Worm (Caenorhabditis elegans) whole organism, mixed stage, embryonic: ENCODE data around the gene tbb-1.

Source experiments
- M03D4.4 ChIP-seq: sonication (generic microtip); optimal IDR thresholded peaks from 2 replicates; lab custom pipeline; 2017; ENCODE audit warnings: mild to moderate bottlenecking, missing genetic modification characterization, missing compliant biosample characterization
- bed-3 ChIP-seq: fragments of 200-800 bp; sonication (Bioruptor generic); optimal IDR thresholded peaks from 3 replicates; lab custom pipeline; 2018; ENCODE audit warnings: mild to moderate bottlenecking, missing genetic modification characterization, moderate library complexity, missing compliant biosample characterization
- blmp-1 ChIP-seq: fragments of 150-350 bp; optimal IDR thresholded peaks from 2 replicates; lab custom pipeline; 2014; ENCODE audit warnings: missing biosample characterization, missing genetic modification characterization
- ceh-39 ChIP-seq: fragments of 150-350 bp; optimal IDR thresholded peaks from 2 replicates; lab custom pipeline; 2014; ENCODE audit warnings: missing biosample characterization, missing genetic modification characterization
- ceh-43 ChIP-seq: fragments of 200-800 bp; sonication (Bioruptor generic); optimal IDR thresholded peaks from 2 replicates; lab custom pipeline; 2018; ENCODE audit warnings: mild to moderate bottlenecking, missing genetic modification characterization, moderate library complexity, missing compliant biosample characterization
- ceh-83 ChIP-seq: fragments of 200-800 bp; sonication (Bioruptor generic); optimal IDR thresholded peaks from 2 replicates; lab custom pipeline; 2018; ENCODE audit warnings: mild to moderate bottlenecking, missing genetic modification characterization, missing compliant biosample characterization
- ces-1 ChIP-seq: fragments of 150-350 bp; optimal IDR thresholded peaks from 2 replicates; lab custom pipeline; 2014; ENCODE audit warnings: missing biosample characterization, missing genetic modification reagents, missing genetic modification characterization
- cnd-1 ChIP-seq: fragments of 200-800 bp; sonication (Bioruptor generic); optimal IDR thresholded peaks from 2 replicates; lab custom pipeline; 2018; ENCODE audit warnings: mild to moderate bottlenecking, missing genetic modification characterization, missing compliant biosample characterization
- drap-1 ChIP-seq: fragments of 200-800 bp; sonication (Bioruptor generic); optimal IDR thresholded peaks from 3 replicates; lab custom pipeline; 2018; ENCODE audit warnings: mild to moderate bottlenecking, missing genetic modification characterization, missing compliant biosample characterization
- elt-1 ChIP-seq: sonication (generic microtip); optimal IDR thresholded peaks from 2 replicates; lab custom pipeline; 2017; ENCODE audit warnings: missing genetic modification characterization, mild to moderate bottlenecking, missing compliant biosample characterization, antibody characterized with exemption, moderate library complexity, borderline replicate concordance; ENCODE audit not compliant: insufficient read depth
- elt-3 ChIP-seq: fragments of 150-350 bp; optimal IDR thresholded peaks from 2 replicates; lab custom pipeline; 2014; ENCODE audit warnings: missing biosample characterization, missing genetic modification characterization
- flh-1 ChIP-seq: fragments of 200-800 bp; sonication (Bioruptor generic); optimal IDR thresholded peaks from 2 replicates; lab custom pipeline; 2018; ENCODE audit warnings: mild to moderate bottlenecking, missing genetic modification characterization, moderate library complexity, missing compliant biosample characterization
- ham-2 ChIP-seq: fragments of 200-800 bp; sonication (Bioruptor generic); optimal IDR thresholded peaks from 2 replicates; lab custom pipeline; 2018; ENCODE audit warnings: mild to moderate bottlenecking, missing genetic modification characterization, missing compliant biosample characterization
- hlh-1 ChIP-seq: fragments of 150-350 bp; optimal IDR thresholded peaks from 2 replicates; lab custom pipeline; 2014; ENCODE audit warnings: missing biosample characterization, missing genetic modification reagents, missing genetic modification characterization
- lin-13 ChIP-seq: fragments of 150-350 bp; optimal IDR thresholded peaks from 2 replicates; lab custom pipeline; 2014; ENCODE audit warnings: missing biosample characterization, missing genetic modification characterization
- lin-32 ChIP-seq: fragments of 200-800 bp; sonication (Bioruptor generic); optimal IDR thresholded peaks from 2 replicates; lab custom pipeline; 2018; ENCODE audit warnings: mild to moderate bottlenecking, missing genetic modification characterization, missing compliant biosample characterization
- lsy-2 ChIP-seq: fragments of 150-350 bp; optimal IDR thresholded peaks from 2 replicates; lab custom pipeline; 2014; ENCODE audit warnings: missing biosample characterization, missing genetic modification characterization
- mab-5 ChIP-seq: fragments of 150-350 bp; optimal IDR thresholded peaks from 2 replicates; lab custom pipeline; 2014; ENCODE audit warnings: missing biosample characterization, missing genetic modification characterization
- mep-1 ChIP-seq: fragments of 150-350 bp; optimal IDR thresholded peaks from 2 replicates; lab custom pipeline; 2017; ENCODE audit warnings: missing biosample characterization, missing genetic modification reagents, missing genetic modification characterization, inconsistent platforms
- mls-2 ChIP-seq: sonication (generic microtip); optimal IDR thresholded peaks from 2 replicates; lab custom pipeline; 2016; ENCODE audit warnings: mild to moderate bottlenecking, missing genetic modification characterization, moderate library complexity, missing compliant biosample characterization
- nhr-12 ChIP-seq: fragments of 150-350 bp; optimal IDR thresholded peaks from 2 replicates; lab custom pipeline; 2014; ENCODE audit warnings: missing biosample characterization, missing genetic modification characterization
- nhr-2 ChIP-seq: fragments of 150-350 bp; optimal IDR thresholded peaks from 2 replicates; lab custom pipeline; 2014; ENCODE audit warnings: missing biosample characterization, missing genetic modification characterization
- nhr-237 ChIP-seq: fragments of 150-350 bp; optimal IDR thresholded peaks from 2 replicates; lab custom pipeline; 2014; ENCODE audit warnings: missing biosample characterization, missing genetic modification characterization
- nhr-28 ChIP-seq: fragments of 150-350 bp; optimal IDR thresholded peaks from 2 replicates; lab custom pipeline; 2014; ENCODE audit warnings: missing biosample characterization, missing genetic modification characterization
- nhr-76 ChIP-seq: sonication (generic microtip); optimal IDR thresholded peaks from 2 replicates; lab custom pipeline; 2017; ENCODE audit warnings: missing biosample characterization, missing genetic modification characterization
- pha-4 ChIP-seq: fragments of 150-350 bp; optimal IDR thresholded peaks from 2 replicates; lab custom pipeline; 2018; ENCODE audit warnings: missing biosample characterization, missing genetic modification reagents, missing genetic modification characterization
- sem-2 ChIP-seq: fragments of 200-800 bp; sonication (Bioruptor generic); optimal IDR thresholded peaks from 2 replicates; lab custom pipeline; 2018; ENCODE audit warnings: mild to moderate bottlenecking, missing genetic modification characterization, missing compliant biosample characterization
- snpc-4 ChIP-seq: fragments of 150-350 bp; optimal IDR thresholded peaks from 2 replicates; lab custom pipeline; 2014; ENCODE audit warnings: missing biosample characterization, missing genetic modification characterization
- sptf-1 ChIP-seq: sonication (generic microtip); optimal IDR thresholded peaks from 2 replicates; lab custom pipeline; 2017; ENCODE audit warnings: mild to moderate bottlenecking, missing genetic modification characterization, moderate library complexity, missing compliant biosample characterization
- tbx-8 ChIP-seq: fragments of 200-800 bp; sonication (Bioruptor generic); optimal IDR thresholded peaks from 2 replicates; lab custom pipeline; 2018; ENCODE audit warnings: mild to moderate bottlenecking, missing genetic modification characterization, moderate library complexity, missing compliant biosample characterization
- unc-120 ChIP-seq: sonication (generic microtip); optimal IDR thresholded peaks from 2 replicates; lab custom pipeline; 2017; ENCODE audit warnings: missing genetic modification characterization, missing compliant biosample characterization; ENCODE audit not compliant: poor library complexity, severe bottlenecking
- unc-39 ChIP-seq: fragments of 150-350 bp; optimal IDR thresholded peaks from 2 replicates; lab custom pipeline; 2014; ENCODE audit warnings: missing biosample characterization, missing genetic modification characterization
- unc-62 ChIP-seq: fragments of 150-350 bp; optimal IDR thresholded peaks from 2 replicates; lab custom pipeline; 2014; ENCODE audit warnings: missing biosample characterization, missing genetic modification reagents, missing genetic modification characterization
- zip-8 ChIP-seq: fragments of 150-350 bp; optimal IDR thresholded peaks from 2 replicates; lab custom pipeline; 2014; ENCODE audit warnings: missing biosample characterization, missing genetic modification characterization
- ztf-11 ChIP-seq: fragments of 150-350 bp; optimal IDR thresholded peaks from 2 replicates; lab custom pipeline; 2014; ENCODE audit warnings: missing biosample characterization, missing genetic modification characterization

Gene tbb-1

DNA sequence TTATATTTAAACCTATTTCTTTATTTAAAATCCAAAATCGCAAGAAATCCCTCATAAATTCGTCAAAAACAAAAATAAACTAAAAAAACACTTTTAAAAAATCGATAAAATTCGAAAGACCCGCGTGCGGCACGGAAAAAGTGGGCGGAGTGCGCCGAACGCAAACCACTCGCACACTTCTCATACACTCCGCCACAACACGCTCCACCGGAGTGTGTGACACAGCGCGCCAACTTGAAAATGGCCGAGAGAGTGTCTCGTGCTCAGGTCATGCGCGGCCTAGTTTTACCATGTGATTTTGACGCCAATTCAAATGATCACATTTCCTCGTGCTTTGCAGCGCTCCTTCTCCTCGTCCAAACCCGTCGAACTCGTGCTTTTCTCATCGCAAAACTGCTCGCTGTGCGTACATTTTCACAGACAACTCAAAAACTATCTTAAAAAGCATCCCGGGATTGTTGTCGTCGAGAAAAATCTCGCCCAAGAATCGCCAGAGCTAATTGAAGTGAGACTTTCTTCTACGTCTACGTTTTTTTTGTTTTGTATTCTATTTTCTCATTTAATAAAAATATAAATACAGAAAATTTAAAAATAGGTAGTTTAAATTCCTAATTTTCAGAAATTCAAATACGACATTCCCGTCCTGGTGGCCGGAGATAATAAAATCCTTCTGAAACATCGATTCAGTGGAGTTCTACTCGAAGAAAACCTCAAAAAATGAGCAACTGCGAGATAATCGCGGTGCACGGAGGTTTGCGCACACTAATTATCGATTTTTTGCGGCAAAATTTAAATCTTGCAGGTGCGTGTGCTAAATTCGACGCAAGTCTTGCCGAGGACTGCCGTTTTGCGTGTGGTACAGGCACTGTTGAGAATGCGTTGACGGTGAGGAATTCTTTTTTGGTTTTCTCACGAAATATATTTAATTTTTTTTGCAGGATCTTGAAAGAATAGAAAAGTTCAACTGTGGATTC, 17.1 kb upstream of the tbb-1 start, which contains the start of gene tasp-1:
TSS of gene tasp-1 (plus strand) at position 258 of the 974 bp plus-strand sequence.
- TF ChIP-seq snpc-4 (tag; lab: Kevin White, UChicago) (no peak), lin-32 (GFP tag; lab: Kevin White, UChicago) (peak; percentile 87), pha-4 (tag; lab: Kevin White, UChicago) (peak; percentile 100), ces-1 (GFP tag; lab: Kevin White, UChicago) (peak; percentile 91), unc-120 (tag; lab: Kevin White, UChicago) (peak; percentile 97), elt-3 (tag; lab: Kevin White, UChicago) (peak; percentile 88), nhr-76 (tag; lab: Kevin White, UChicago) (peak; percentile 87), ceh-39 (tag; lab: Kevin White, UChicago) (peak; percentile 99), hlh-1 (tag; lab: Kevin White, UChicago) (peak; percentile 94), mep-1 (tag; lab: Kevin White, UChicago) (peak; percentile 100), lsy-2 (peak; percentile 94), sem-2 (GFP tag; lab: Kevin White, UChicago) (peak; percentile 74), nhr-12 (peak; percentile 99), mls-2 (tag; lab: Kevin White, UChicago) (peak; percentile 99), unc-62 (GFP tag; lab: Kevin White, UChicago) (peak; percentile 96), ham-2 (GFP tag; lab: Kevin White, UChicago) (peak; percentile 90), ceh-83 (peak; percentile 93), elt-1 (tag; lab: Kevin White, UChicago) (peak; percentile 72), cnd-1 (tag; lab: Kevin White, UChicago) (peak; percentile 98), lin-13 (tag; lab: Kevin White, UChicago) (peak; percentile 100), drap-1 (GFP tag; lab: Kevin White, UChicago) (peak; percentile 99), blmp-1 (tag; lab: Kevin White, UChicago) (peak; percentile 72), tbx-8 (GFP tag; lab: Kevin White, UChicago) (peak; percentile 97), ztf-11 (tag; lab: Kevin White, UChicago) (peak; percentile 99), M03D4.4 (peak; percentile 98), nhr-237 (tag; lab: Kevin White, UChicago) (peak; percentile 99), ceh-43 (GFP tag; lab: Kevin White, UChicago) (peak; percentile 93), sptf-1 (tag; lab: Kevin White, UChicago) (peak; percentile 99), flh-1 (GFP tag; lab: Kevin White, UChicago) (peak; percentile 73), bed-3 (peak; percentile 88), nhr-28 (tag; lab: Kevin White, UChicago) (peak; percentile 91), zip-8 (tag; lab: Kevin White, UChicago) (no peak), mab-5 (tag; lab: Kevin White, UChicago) (peak; percentile 81), unc-39 (tag; lab: Kevin White, UChicago) (peak; percentile 96), nhr-2 (tag; lab: Kevin White, UChicago) (peak; percentile 71)
- TF ChIP-seq, all 35 proteins: peak for 33

DNA sequence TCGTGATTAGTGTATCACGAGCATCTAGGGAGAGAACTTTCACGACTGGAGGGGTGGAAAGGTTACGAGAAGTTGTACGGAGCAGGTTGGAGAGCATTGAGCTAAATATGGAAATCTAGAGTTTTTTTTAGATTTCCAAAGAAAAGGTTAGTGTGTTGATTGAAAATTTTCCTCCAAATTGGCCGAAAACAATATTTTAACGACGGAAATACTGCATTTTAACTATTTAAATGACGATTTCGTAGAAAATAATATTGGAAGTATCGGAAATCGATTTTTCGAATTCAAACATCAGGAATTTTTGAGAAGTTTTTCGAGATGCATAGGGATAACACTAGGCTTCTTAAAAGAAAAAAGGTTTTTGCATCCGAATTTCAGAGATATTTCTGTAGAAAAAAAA, 16.2 kb upstream of the tbb-1 start, which contains the start of gene K01G5.10:
TSS of gene K01G5.10 (minus strand) at position 101 of the 400 bp plus-strand sequence.
- TF ChIP-seq ceh-43 (GFP tag; lab: Kevin White, UChicago) (no peak), drap-1 (GFP tag; lab: Kevin White, UChicago) (no peak), nhr-12 (no peak), unc-62 (GFP tag; lab: Kevin White, UChicago) (no peak), cnd-1 (tag; lab: Kevin White, UChicago) (no peak), mab-5 (tag; lab: Kevin White, UChicago) (no peak), M03D4.4 (no peak), ztf-11 (tag; lab: Kevin White, UChicago) (no peak), unc-120 (tag; lab: Kevin White, UChicago) (no peak), hlh-1 (tag; lab: Kevin White, UChicago) (no peak), flh-1 (GFP tag; lab: Kevin White, UChicago) (no peak), sptf-1 (tag; lab: Kevin White, UChicago) (no peak), elt-3 (tag; lab: Kevin White, UChicago) (no peak), pha-4 (tag; lab: Kevin White, UChicago) (no peak), nhr-28 (tag; lab: Kevin White, UChicago) (no peak), elt-1 (tag; lab: Kevin White, UChicago) (no peak), lsy-2 (no peak), blmp-1 (tag; lab: Kevin White, UChicago) (no peak), ceh-83 (no peak), ceh-39 (tag; lab: Kevin White, UChicago) (no peak)
